Fruit fly (Drosophila melanogaster): ENCODE results near the gene CG1316.

CG1316 gene

dm6 chr3L:4307691-4308383 is 24.2 kb downstream of the CG1316 start, which contains the start of gene dyl (continued):
- TF ChIP-seq CG11398 (GFP tag; optimal IDR thresholded peaks at IDR 0.05) (no peak), ATbp (GFP tag; optimal IDR thresholded peaks at IDR 0.05) (no peak), CHES-1-like (GFP tag; optimal IDR thresholded peaks at IDR 0.05) (no peak), CG12299 (tag; optimal IDR thresholded peaks at IDR 0.05) (no peak), otp (GFP tag; IDR thresholded peaks at IDR 0.05) (no peak), CG12769 (tag; optimal IDR thresholded peaks at IDR 0.05) (peak; percentile 9), Blimp-1 (GFP tag; optimal IDR thresholded peaks at IDR 0.05) (peak; percentile 78), Hr78 (GFP tag; optimal IDR thresholded peaks at IDR 0.05) (peak in 1 of 2 experiments; percentile 68), pan (optimal IDR thresholded peaks at IDR 0.05) (no peak), pan (GFP tag; optimal IDR thresholded peaks at IDR 0.05 in 1 of 2, IDR thresholded peaks at IDR 0.05 in 1 of 2) (no peak), CG7963 (GFP tag; IDR thresholded peaks at IDR 0.05; ENCODE audit: partially characterized antibody) (no peak), gsb-n (tag; optimal IDR thresholded peaks at IDR 0.05) (peak; percentile 13), knrl (GFP tag; IDR thresholded peaks at IDR 0.05; ENCODE audit: partially characterized antibody) (no peak), fd64A (GFP tag; optimal IDR thresholded peaks at IDR 0.05) (no peak), gsb (GFP tag; IDR thresholded peaks at IDR 0.05) (no peak), hb (GFP tag; IDR thresholded peaks at IDR 0.05; ENCODE audit: partially characterized antibody) (no peak), pfk (GFP tag; optimal IDR thresholded peaks at IDR 0.05) (no peak), CG5245 (GFP tag; optimal IDR thresholded peaks at IDR 0.05) (no peak), MTF-1 (GFP tag; optimal IDR thresholded peaks at IDR 0.05; ENCODE audit: borderline replicate concordance) (no peak), CG6854 (GFP tag; optimal IDR thresholded peaks at IDR 0.05) (no peak), pros (GFP tag; optimal IDR thresholded peaks at IDR 0.05) (no peak), Nf-YC (tag; optimal IDR thresholded peaks at IDR 0.05) (no peak), CG17186 (GFP tag; optimal IDR thresholded peaks at IDR 0.05) (no peak), oc (tag; optimal IDR thresholded peaks at IDR 0.05) (peak; percentile 68), Hmr (GFP tag; optimal IDR thresholded peaks at IDR 0.05) (no peak), kni (GFP tag; optimal IDR thresholded peaks at IDR 0.05) (peak; percentile 86), scrt (GFP tag; optimal IDR thresholded peaks at IDR 0.05) (no peak), repo (GFP tag; optimal IDR thresholded peaks at IDR 0.05) (no peak), CG7745 (tag; optimal IDR thresholded peaks at IDR 0.05) (no peak), bbx (GFP tag; IDR thresholded peaks at IDR 0.05; ENCODE audit: partially characterized antibody) (0 out of 2 replicates have a peak, but pooled peaks have one; percentile 3), vvl (GFP tag; IDR thresholded peaks at IDR 0.05) (peak; percentile 55; the same call in 1 of the 2 replicates), Deaf1 (tag; optimal IDR thresholded peaks at IDR 0.05) (peak; percentile 86), dysf (GFP tag; IDR thresholded peaks at IDR 0.05) (no peak), Sox100B (GFP tag; optimal IDR thresholded peaks at IDR 0.05) (no peak), CG12155 (GFP tag; optimal IDR thresholded peaks at IDR 0.05) (no peak), NFAT (GFP tag; IDR thresholded peaks at IDR 0.05) (no peak), disco-r (GFP tag; optimal IDR thresholded peaks at IDR 0.05) (no peak), Fer2 (tag; optimal IDR thresholded peaks at IDR 0.05) (no peak), CG31365 (tag; optimal IDR thresholded peaks at IDR 0.05) (no peak), gcm (GFP tag; optimal IDR thresholded peaks at IDR 0.05) (no peak), CG10431 (GFP tag; optimal IDR thresholded peaks at IDR 0.05) (no peak), Vsx1 (GFP tag; optimal IDR thresholded peaks at IDR 0.05) (no peak), CG10543 (GFP tag; optimal IDR thresholded peaks at IDR 0.05) (no peak), CG7372 (GFP tag; IDR thresholded peaks at IDR 0.05) (no peak), chm (GFP tag; IDR thresholded peaks at IDR 0.05) (no peak), HLH4C (GFP tag; IDR thresholded peaks at IDR 0.05; ENCODE audit: partially characterized antibody) (no peak), nom (GFP tag; optimal IDR thresholded peaks at IDR 0.05) (no peak)
